Worm (Caenorhabditis elegans): ENCODE results near the gene srd-59.

The srd-59 gene

ce11 chrII:7245576-7245975 is 40.1 kb downstream of the srd-59 start, which contains the start of gene skpo-3:
Gene skpo-3, plus strand, starts transcription at chrII:7245876.
- TF ChIP-seq flt-1 (GFP tag; IDR thresholded peaks at IDR 0.05) (no peak), cog-1 (tag; optimal IDR thresholded peaks at IDR 0.05) (no peak), ztf-29 (GFP tag; IDR thresholded peaks at IDR 0.05) (no peak), ref-1 (GFP tag; conservative IDR thresholded peaks at IDR 0.05) (no peak), med-1 (GFP tag; optimal IDR thresholded peaks at IDR 0.05; ENCODE audit: insufficient read depth) (no peak), tab-1 (GFP tag; IDR thresholded peaks at IDR 0.05) (no peak), T22C8.4 (GFP tag; IDR thresholded peaks at IDR 0.05) (no peak), ztf-23 (GFP tag; IDR thresholded peaks at IDR 0.05) (no peak), klf-2 (GFP tag; conservative IDR thresholded peaks at IDR 0.05) (no peak)

DNA sequence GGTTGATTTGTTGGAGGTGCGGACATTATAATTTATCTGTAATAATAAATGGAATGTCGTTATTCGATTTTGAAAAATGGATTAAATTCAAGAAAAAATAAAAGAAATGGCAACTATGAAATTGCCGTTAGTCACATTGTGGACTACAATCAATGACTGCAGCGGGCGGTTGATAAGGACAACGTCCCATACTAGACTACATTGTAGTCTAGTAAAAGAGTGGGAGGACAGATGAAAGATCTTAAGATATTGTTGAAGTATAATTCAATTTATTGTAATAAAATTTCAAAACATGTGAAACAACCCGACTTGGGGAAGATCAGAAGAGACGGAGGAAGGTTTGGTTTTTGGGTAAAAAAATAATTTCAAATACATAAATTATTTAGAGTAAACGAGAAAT is 46.5 kb downstream of the srd-59 start, which contains the start of the genes prx-13 and ada-2:
Gene prx-13 (minus strand): TSS at position 38 of the 400 bp plus-strand sequence.
Gene ada-2 (plus strand): TSS at position 282 of the 400 bp plus-strand sequence.
- TF ChIP-seq ztf-29 (GFP tag; IDR thresholded peaks at IDR 0.05) (no peak), ref-1 (GFP tag; conservative IDR thresholded peaks at IDR 0.05) (no peak), med-1 (GFP tag; optimal IDR thresholded peaks at IDR 0.05; ENCODE audit: insufficient read depth) (no peak), tab-1 (GFP tag; IDR thresholded peaks at IDR 0.05) (no peak), ztf-23 (GFP tag; IDR thresholded peaks at IDR 0.05) (no peak), flt-1 (GFP tag; IDR thresholded peaks at IDR 0.05) (no peak), T22C8.4 (GFP tag; IDR thresholded peaks at IDR 0.05) (no peak), cog-1 (tag; optimal IDR thresholded peaks at IDR 0.05) (no peak), klf-2 (GFP tag; conservative IDR thresholded peaks at IDR 0.05) (no peak)

DNA sequence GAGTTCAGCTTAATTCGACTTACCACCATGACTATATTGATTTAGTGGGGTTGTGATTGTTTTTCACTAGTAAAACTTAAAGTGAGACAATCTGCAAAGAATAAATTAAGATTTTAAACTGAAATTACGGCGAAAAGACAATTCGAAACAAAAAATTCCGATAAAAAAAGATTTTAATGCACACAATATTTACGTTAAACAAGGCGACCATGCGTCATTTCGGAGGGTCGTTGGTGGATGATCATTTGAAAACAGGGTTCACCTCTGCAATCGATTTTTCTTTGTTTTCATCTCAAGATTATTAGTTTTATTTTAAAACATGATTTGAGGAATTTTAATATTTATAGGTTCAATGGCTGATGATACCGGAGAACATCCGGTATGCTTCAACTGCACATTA is 47.6 kb downstream of the srd-59 start, which contains the start of gene lsm-4:
Gene lsm-4 (minus strand): TSS at position 91 of the 400 bp plus-strand sequence.
- no peak for TF ChIP-seq tab-1 (GFP tag; IDR thresholded peaks at IDR 0.05)

DNA sequence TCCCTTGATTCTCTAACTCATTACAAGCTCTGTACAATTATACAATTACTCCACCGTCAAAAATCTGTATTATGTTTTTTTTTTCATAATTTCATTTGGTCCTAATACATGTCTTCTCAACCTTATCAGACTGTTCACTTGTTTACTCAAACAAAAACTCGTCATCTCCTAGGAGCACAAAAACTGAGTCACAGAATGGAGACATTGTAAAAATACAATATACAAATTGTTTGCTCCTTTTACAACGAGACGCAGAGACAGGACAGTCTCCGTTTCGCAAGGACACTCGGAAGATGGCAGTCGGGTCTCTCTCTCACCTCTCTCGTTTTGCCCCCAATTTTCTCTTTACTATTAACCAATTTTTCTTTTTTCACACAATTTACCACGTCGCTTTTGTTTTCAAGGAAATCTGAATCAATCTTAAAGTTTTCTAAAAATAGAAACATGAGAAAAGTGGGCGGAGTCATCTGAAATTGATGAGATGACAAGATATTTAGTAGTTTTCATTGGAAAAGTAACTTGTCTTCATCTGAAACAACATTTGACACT is 50.2 kb downstream of the srd-59 start, which contains the start of gene F32A5.8:
Gene F32A5.8 (plus strand): TSS at position 499 of the 549 bp plus-strand sequence.
- TF ChIP-seq cog-1 (tag; optimal IDR thresholded peaks at IDR 0.05) (no peak), ref-1 (GFP tag; conservative IDR thresholded peaks at IDR 0.05) (no peak), ztf-23 (GFP tag; IDR thresholded peaks at IDR 0.05) (no peak), med-1 (GFP tag; optimal IDR thresholded peaks at IDR 0.05; ENCODE audit: insufficient read depth) (no peak), T22C8.4 (GFP tag; IDR thresholded peaks at IDR 0.05) (no peak), ztf-29 (GFP tag; IDR thresholded peaks at IDR 0.05) (no peak), tab-1 (GFP tag; IDR thresholded peaks at IDR 0.05) (no peak), klf-2 (GFP tag; conservative IDR thresholded peaks at IDR 0.05) (no peak), flt-1 (GFP tag; IDR thresholded peaks at IDR 0.05) (no peak)

Data from whole organism, midembryonic.